Fruit fly (Drosophila melanogaster) whole organism, wandering third instar larva: Measurements from ENCODE around the gene CG46519.
"Not testable (repeated sequence)": the region's sequence is repeated elsewhere in the genome, so short reads cannot be mapped to it uniquely, and the experiment has no call there.

Experiments used
- Hr78 ChIP-seq: fragments of >200 bp; optimal IDR thresholded peaks from 2 replicates; lab custom pipeline; 2017; ENCODE audit warnings: missing biosample characterization, missing genetic modification characterization
- Jra ChIP-seq: sonication (Bioruptor generic); optimal IDR thresholded peaks from 2 replicates; lab custom pipeline; 2016; ENCODE audit warnings: missing biosample characterization, missing genetic modification characterization
- br ChIP-seq: fragments of 200-800 bp; sonication (Bioruptor generic); optimal IDR thresholded peaks from 2 replicates; lab custom pipeline; 2016; ENCODE audit warnings: missing biosample characterization, missing genetic modification characterization
- dsf ChIP-seq: sonication (Bioruptor generic); optimal IDR thresholded peaks from 2 replicates; lab custom pipeline; 2016; ENCODE audit warnings: missing biosample characterization, missing genetic modification characterization, borderline replicate concordance
- h ChIP-seq: fragments of 200-800 bp; sonication (Bioruptor generic); optimal IDR thresholded peaks from 3 replicates; lab custom pipeline; 2016; ENCODE audit warnings: missing biosample characterization, mild to moderate bottlenecking, missing genetic modification characterization
- pan ChIP-seq: fragments of >200 bp; optimal IDR thresholded peaks from 2 replicates; lab custom pipeline; 2017
- psq ChIP-seq: fragments of 200-800 bp; sonication (Bioruptor generic); optimal IDR thresholded peaks from 3 replicates; lab custom pipeline; 2017; ENCODE audit warnings: missing biosample characterization, mild to moderate bottlenecking, missing genetic modification characterization, moderate library complexity
- sage ChIP-seq: fragments of 200-800 bp; sonication (Bioruptor generic); optimal IDR thresholded peaks from 2 replicates; lab custom pipeline; 2016; ENCODE audit warnings: missing biosample characterization, mild to moderate bottlenecking, missing genetic modification characterization
- usp ChIP-seq: fragments of >200 bp; optimal IDR thresholded peaks from 2 replicates; lab custom pipeline; 2017; ENCODE audit warnings: missing biosample characterization, missing genetic modification characterization

DNA sequence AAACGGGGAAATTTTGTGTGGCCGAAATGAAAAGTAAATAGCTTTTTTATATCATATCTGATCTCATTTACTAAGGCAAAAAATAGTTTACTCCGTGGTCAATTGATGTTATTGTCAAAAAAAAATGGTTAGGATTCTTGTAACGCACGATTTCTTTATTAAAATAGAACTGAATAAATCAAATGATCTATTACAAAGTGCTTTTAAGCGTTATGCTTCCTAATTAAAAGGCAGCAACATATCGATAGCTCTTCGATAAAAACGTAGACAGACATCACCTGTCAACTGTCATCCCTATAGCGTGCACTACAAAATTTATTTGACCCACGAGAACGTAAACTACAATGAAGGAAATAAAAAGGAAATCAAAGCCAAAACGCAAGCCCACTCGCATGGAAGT is 19.9 kb downstream of the CG46519 start, which contains the start of gene CG41562:
- TF ChIP-seq dsf (GFP tag; lab: Kevin White, UChicago); h (GFP tag; lab: Kevin White, UChicago); psq (GFP tag; lab: Kevin White, UChicago); pan; Hr78 (GFP tag; lab: Kevin White, UChicago); br (GFP tag; lab: Kevin White, UChicago); usp (GFP tag; lab: Kevin White, UChicago); sage (GFP tag; lab: Kevin White, UChicago); Jra (GFP tag; lab: Kevin White, UChicago): not testable (repeated sequence)
